Fruit fly (Drosophila melanogaster): ENCODE results near the gene STUB1.

- no peak for TF ChIP-seq ttk (optimal IDR thresholded peaks at IDR 0.05)
- TF ChIP-seq Myc (optimal IDR thresholded peaks at IDR 0.05): no peak
- no peak for TF ChIP-seq h (optimal IDR thresholded peaks at IDR 0.05)
- TF ChIP-seq insv (optimal IDR thresholded peaks at IDR 0.05): no peak
- no peak for TF ChIP-seq Sin3A (optimal IDR thresholded peaks at IDR 0.05)
These were observed 20.0 kb downstream of the STUB1 start, which contains the start of the genes LManI and LManII for dm6 chr2L:10457191-10457899.

Data from Kc167 (cell line).